Worm (Caenorhabditis elegans): ENCODE measurements around the gene F46B6.12.
A peak's percentile ranks its signal among the peaks of the same experiment; 100 is the strongest.

The F46B6.12 gene

ce11 chrV:9799076-9799475, 23.4 kb upstream of the F46B6.12 start, which contains the start of gene F46B6.13:
Gene F46B6.13 (minus strand): TSS chrV:9799176.
- TF ChIP-seq mdl-1 (tag; optimal IDR thresholded peaks at IDR 0.05): no peak
- TF ChIP-seq fkh-10 (GFP tag; optimal IDR thresholded peaks at IDR 0.05): no peak
- TF ChIP-seq skn-1 (tag; optimal IDR thresholded peaks at IDR 0.05): no peak
- TF ChIP-seq pqm-1 (tag; optimal IDR thresholded peaks at IDR 0.05): no peak
- TF ChIP-seq sea-2 (GFP tag; optimal IDR thresholded peaks at IDR 0.05): no peak
- no peak for TF ChIP-seq mml-1 (tag; optimal IDR thresholded peaks at IDR 0.05)
- no peak for TF ChIP-seq ceh-82 (tag; optimal IDR thresholded peaks at IDR 0.05)
- no peak for TF ChIP-seq nhr-25 (tag; optimal IDR thresholded peaks at IDR 0.05)
- TF ChIP-seq ztf-4 (tag; optimal IDR thresholded peaks at IDR 0.05): no peak
- TF ChIP-seq ama-1 (optimal IDR thresholded peaks at IDR 0.05): no peak
- TF ChIP-seq nhr-237 (tag; optimal IDR thresholded peaks at IDR 0.05): no peak
- TF ChIP-seq eor-1 (tag; optimal IDR thresholded peaks at IDR 0.05): no peak
- no peak for TF ChIP-seq elt-1 (tag; optimal IDR thresholded peaks at IDR 0.05)
- no peak for TF ChIP-seq fkh-2 (tag; optimal IDR thresholded peaks at IDR 0.05)
- no peak for TF ChIP-seq nhr-28 (tag; optimal IDR thresholded peaks at IDR 0.05)
- no peak for TF ChIP-seq egl-5 (tag; optimal IDR thresholded peaks at IDR 0.05)
- TF ChIP-seq elt-2 (tag; optimal IDR thresholded peaks at IDR 0.05): no peak
- no peak for TF ChIP-seq ceh-16 (tag; optimal IDR thresholded peaks at IDR 0.05)

- TF ChIP-seq zag-1 (tag; optimal IDR thresholded peaks at IDR 0.05) (no peak), jun-1 (tag; optimal IDR thresholded peaks at IDR 0.05) (no peak), ama-1 (optimal IDR thresholded peaks at IDR 0.05) (no peak)
Observed at ce11 chrV:9798212-9798611, 22.6 kb upstream of the F46B6.12 start.

- no peak for TF ChIP-seq elt-3 (tag; optimal IDR thresholded peaks at IDR 0.05)
- no peak for TF ChIP-seq ceh-9 (tag; optimal IDR thresholded peaks at IDR 0.05)
- no peak for TF ChIP-seq nhr-43 (tag; optimal IDR thresholded peaks at IDR 0.05; ENCODE audit: poor library complexity, severe bottlenecking)
- no peak for TF ChIP-seq hmg-11 (tag; optimal IDR thresholded peaks at IDR 0.05)
- no peak for TF ChIP-seq skn-1 (tag; optimal IDR thresholded peaks at IDR 0.05)
- no peak for TF ChIP-seq ama-1 (optimal IDR thresholded peaks at IDR 0.05)
- TF ChIP-seq unc-39 (tag; optimal IDR thresholded peaks at IDR 0.05): no peak
- TF ChIP-seq ceh-16 (tag; optimal IDR thresholded peaks at IDR 0.05): no peak
- TF ChIP-seq sea-2 (GFP tag; optimal IDR thresholded peaks at IDR 0.05): no peak
- TF ChIP-seq nhr-77 (tag; optimal IDR thresholded peaks at IDR 0.05): no peak
- no peak for TF ChIP-seq ZK546.5 (tag; optimal IDR thresholded peaks at IDR 0.05)
- TF ChIP-seq nhr-28 (tag; optimal IDR thresholded peaks at IDR 0.05): no peak
- TF ChIP-seq mdl-1 (tag; optimal IDR thresholded peaks at IDR 0.05): no peak
- no peak for TF ChIP-seq pha-4 (tag; optimal IDR thresholded peaks at IDR 0.05)
- no peak for TF ChIP-seq ztf-4 (tag; optimal IDR thresholded peaks at IDR 0.05)
Observed at ce11 chrV:9796562-9796961, 20.9 kb upstream of the F46B6.12 start, which contains the start of gene F46B6.9. Gene F46B6.9 (plus strand): TSS chrV:9796862.

ce11 chrV:9796002-9796401, 20.4 kb upstream of the F46B6.12 start:
- no peak for TF ChIP-seq ama-1 (optimal IDR thresholded peaks at IDR 0.05)
- TF ChIP-seq nhr-76 (tag; optimal IDR thresholded peaks at IDR 0.05): no peak
- no peak for TF ChIP-seq lin-39 (tag; optimal IDR thresholded peaks at IDR 0.05)
- TF ChIP-seq eor-1 (tag; optimal IDR thresholded peaks at IDR 0.05): no peak
- no peak for TF ChIP-seq mml-1 (tag; optimal IDR thresholded peaks at IDR 0.05)
- no peak for TF ChIP-seq ceh-28 (tag; optimal IDR thresholded peaks at IDR 0.05)
- no peak for TF ChIP-seq nfya-1 (tag; optimal IDR thresholded peaks at IDR 0.05; ENCODE audit: insufficient read depth)
- no peak for TF ChIP-seq nhr-12 (tag; optimal IDR thresholded peaks at IDR 0.05)
- no peak for TF ChIP-seq egl-27 (tag; optimal IDR thresholded peaks at IDR 0.05)
- TF ChIP-seq hmg-11 (tag; optimal IDR thresholded peaks at IDR 0.05): no peak
- no peak for TF ChIP-seq nhr-67 (tag; optimal IDR thresholded peaks at IDR 0.05)
- no peak for TF ChIP-seq mdl-1 (tag; optimal IDR thresholded peaks at IDR 0.05)
- no peak for TF ChIP-seq zag-1 (tag; optimal IDR thresholded peaks at IDR 0.05)
- TF ChIP-seq elt-1 (tag; optimal IDR thresholded peaks at IDR 0.05): no peak

- TF ChIP-seq ceh-82 (tag; optimal IDR thresholded peaks at IDR 0.05) (no peak), nhr-77 (tag; optimal IDR thresholded peaks at IDR 0.05) (no peak), aly-2 (tag; optimal IDR thresholded peaks at IDR 0.05) (no peak), nhr-67 (tag; optimal IDR thresholded peaks at IDR 0.05) (no peak), ceh-28 (tag; optimal IDR thresholded peaks at IDR 0.05) (no peak), elt-2 (tag; optimal IDR thresholded peaks at IDR 0.05) (peak; percentile 23)
Observed at ce11 chrV:9794997-9795396, 19.4 kb upstream of the F46B6.12 start.

Data from whole organism, L3 larva.